Worm (Caenorhabditis elegans) whole organism, mixed stage, embryonic: ENCODE results near the gene mtcu-2.

ENCODE experiments used
- ceh-39 ChIP-seq: fragments of 150-350 bp; optimal IDR thresholded peaks from 2 replicates; lab custom pipeline; 2014; ENCODE audit warnings: missing biosample characterization, missing genetic modification characterization
- mab-5 ChIP-seq: fragments of 150-350 bp; optimal IDR thresholded peaks from 2 replicates; lab custom pipeline; 2014; ENCODE audit warnings: missing biosample characterization, missing genetic modification characterization
- nhr-2 ChIP-seq: fragments of 150-350 bp; optimal IDR thresholded peaks from 2 replicates; lab custom pipeline; 2014; ENCODE audit warnings: missing biosample characterization, missing genetic modification characterization

- TF ChIP-seq nhr-2 (tag; lab: Kevin White, UChicago) (no peak), ceh-39 (tag; lab: Kevin White, UChicago) (no peak), mab-5 (tag; lab: Kevin White, UChicago) (no peak)
These were observed 2.4 kb upstream of the mtcu-2 start for ce11 chrII:10035425-10035824.
